Fruit fly (Drosophila melanogaster) whole organism, embryonic: ENCODE measurements around the gene hook.

Source experiments
- Awh ChIP-seq: fragments of 200-800 bp; sonication (Bioruptor generic); IDR thresholded peaks from 2 replicates; pipeline ENCODE4, ENCODE4 v1.3.6; 2022; ENCODE audit warnings: missing biosample characterization, missing genetic modification characterization
- CG10147 ChIP-seq: fragments of 200-800 bp; sonication (Bioruptor generic); optimal IDR thresholded peaks from 2 replicates; lab custom pipeline; 2019; ENCODE audit warnings: missing biosample characterization, mild to moderate bottlenecking, missing genetic modification characterization, moderate library complexity
- CG10321 ChIP-seq: fragments of 200-800 bp; sonication (Bioruptor generic); IDR thresholded peaks from 2 replicates; pipeline ENCODE4 v1.3.6; 2022; ENCODE audit warnings: missing biosample characterization, missing genetic modification characterization
- CG10543 ChIP-seq: fragments of 200-800 bp; sonication (Bioruptor generic); optimal IDR thresholded peaks from 3 replicates; lab custom pipeline; 2017; ENCODE audit warnings: missing biosample characterization, mild to moderate bottlenecking, missing genetic modification characterization, moderate library complexity
- CG10654 ChIP-seq: fragments of 200-800 bp; sonication (Bioruptor generic); optimal IDR thresholded peaks from 2 replicates; lab custom pipeline; 2016; ENCODE audit warnings: missing biosample characterization, missing genetic modification characterization
- CG11085 ChIP-seq: fragments of 200-800 bp; sonication (Bioruptor generic); IDR thresholded peaks from 2 replicates; pipeline ENCODE4 v1.3.6; 2022; ENCODE audit warnings: missing biosample characterization, missing genetic modification characterization
- CG11247 ChIP-seq: fragments of 200-800 bp; sonication (Bioruptor generic); IDR thresholded peaks from 2 replicates; pipeline ENCODE4 v1.3.6; 2022; ENCODE audit warnings: missing biosample characterization, missing genetic modification characterization
- CG11504 ChIP-seq: fragments of 200-800 bp; sonication (Bioruptor generic); optimal IDR thresholded peaks from 3 replicates; lab custom pipeline; 2019; ENCODE audit warnings: missing biosample characterization, mild to moderate bottlenecking, missing genetic modification characterization, moderate library complexity
- CG11696 ChIP-seq: fragments of 200-800 bp; sonication (Bioruptor generic); IDR thresholded peaks from 2 replicates; pipeline ENCODE4 v1.3.6; 2022; ENCODE audit warnings: missing biosample characterization, missing genetic modification characterization
- CG12219 ChIP-seq: fragments of 200-800 bp; sonication (Bioruptor generic); optimal IDR thresholded peaks from 3 replicates; lab custom pipeline; 2018; ENCODE audit warnings: missing biosample characterization, mild to moderate bottlenecking, missing genetic modification characterization
- CG13123 ChIP-seq: fragments of 200-800 bp; sonication (Bioruptor generic); optimal IDR thresholded peaks from 2 replicates; lab custom pipeline; 2016; ENCODE audit warnings: missing biosample characterization, missing genetic modification characterization
- CG2678 ChIP-seq: fragments of 200-800 bp; sonication (Bioruptor generic); optimal IDR thresholded peaks from 3 replicates; lab custom pipeline; 2019; ENCODE audit warnings: missing biosample characterization, mild to moderate bottlenecking, missing genetic modification characterization, moderate library complexity
- CG2875 ChIP-seq: fragments of 200-800 bp; sonication (Bioruptor generic); optimal IDR thresholded peaks from 2 replicates; lab custom pipeline; 2017; ENCODE audit warnings: missing biosample characterization, mild to moderate bottlenecking, missing genetic modification characterization, missing genetic modification reagents
- CG31388 ChIP-seq: fragments of 200-800 bp; sonication (Bioruptor generic); optimal IDR thresholded peaks from 2 replicates; lab custom pipeline; 2016; ENCODE audit warnings: missing biosample characterization, missing genetic modification characterization
- CG32532 ChIP-seq: fragments of 200-800 bp; sonication (Bioruptor generic); IDR thresholded peaks from 2 replicates; pipeline ENCODE4 v1.3.6; 2022; ENCODE audit warnings: missing biosample characterization, missing genetic modification characterization
- CG4424 ChIP-seq: fragments of 200-800 bp; sonication (Bioruptor generic); optimal IDR thresholded peaks from 3 replicates; lab custom pipeline; 2016; ENCODE audit warnings: missing biosample characterization, missing genetic modification characterization
- CG4617 ChIP-seq: fragments of 200-800 bp; sonication (Bioruptor generic); optimal IDR thresholded peaks from 3 replicates; lab custom pipeline; 2016; ENCODE audit warnings: missing biosample characterization, missing genetic modification characterization, borderline replicate concordance
- CG4854 ChIP-seq: fragments of 200-800 bp; sonication (Bioruptor generic); optimal IDR thresholded peaks from 2 replicates; lab custom pipeline; 2016; ENCODE audit warnings: missing biosample characterization, missing genetic modification characterization, inconsistent platforms
- CG5180 ChIP-seq: fragments of 200-800 bp; sonication (Bioruptor generic); optimal IDR thresholded peaks from 3 replicates; lab custom pipeline; 2017; ENCODE audit warnings: missing biosample characterization, missing genetic modification characterization, mild to moderate bottlenecking, moderate library complexity, missing genetic modification reagents
- CG6854 ChIP-seq: fragments of 200-800 bp; sonication (Bioruptor generic); optimal IDR thresholded peaks from 3 replicates; lab custom pipeline; 2017; ENCODE audit warnings: missing biosample characterization, mild to moderate bottlenecking, missing genetic modification characterization
- CG8281 ChIP-seq: fragments of 200-800 bp; sonication (Bioruptor generic); optimal IDR thresholded peaks from 2 replicates; lab custom pipeline; 2018; ENCODE audit warnings: missing biosample characterization, mild to moderate bottlenecking, missing genetic modification characterization, moderate library complexity
- CG8359 ChIP-seq: fragments of 200-800 bp; sonication (Bioruptor generic); optimal IDR thresholded peaks from 2 replicates; lab custom pipeline; 2017; ENCODE audit warnings: missing biosample characterization, mild to moderate bottlenecking, missing genetic modification characterization, borderline replicate concordance
- Drgx ChIP-seq: fragments of 200-800 bp; sonication (Bioruptor generic); IDR thresholded peaks from 2 replicates; pipeline ENCODE4 v1.3.6; 2022; ENCODE audit warnings: missing biosample characterization, missing genetic modification characterization
- Gug ChIP-seq: fragments of 200-800 bp; sonication (Bioruptor generic); IDR thresholded peaks from 4 replicates; pipeline ENCODE4 v1.3.6; 2022; ENCODE audit warnings: missing biosample characterization, missing genetic modification characterization
- Hey ChIP-seq: fragments of 200-800 bp; sonication (Bioruptor generic); optimal IDR thresholded peaks from 3 replicates; lab custom pipeline; 2018; ENCODE audit warnings: missing biosample characterization, mild to moderate bottlenecking, missing genetic modification characterization
- Lhr ChIP-seq: fragments of 200-800 bp; sonication (Bioruptor generic); optimal IDR thresholded peaks from 3 replicates; lab custom pipeline; 2017; ENCODE audit warnings: mild to moderate bottlenecking, missing biosample characterization, missing genetic modification reagents, missing genetic modification characterization
- Med ChIP-seq: fragments of 200-800 bp; sonication (Bioruptor generic); peaks from one replicate; lab custom pipeline; 2016; ENCODE audit warnings: missing biosample characterization, missing genetic modification characterization, mild to moderate bottlenecking, inconsistent platforms, moderate library complexity
- Meics ChIP-seq: fragments of 200-800 bp; sonication (Bioruptor generic); optimal IDR thresholded peaks from 2 replicates; lab custom pipeline; 2017; ENCODE audit warnings: missing biosample characterization, mild to moderate bottlenecking, missing genetic modification characterization
- Sox100B ChIP-seq: fragments of 200-800 bp; sonication (Bioruptor generic); optimal IDR thresholded peaks from 3 replicates; lab custom pipeline; 2018; ENCODE audit warnings: missing biosample characterization, mild to moderate bottlenecking, missing genetic modification characterization
- Xbp1 ChIP-seq: fragments of 200-800 bp; sonication (Bioruptor generic); optimal IDR thresholded peaks from 3 replicates; lab custom pipeline; 2016; ENCODE audit warnings: missing biosample characterization, mild to moderate bottlenecking, missing genetic modification characterization
- ab ChIP-seq: fragments of 200-800 bp; sonication (Bioruptor generic); optimal IDR thresholded peaks from 2 replicates; lab custom pipeline; 2016; ENCODE audit warnings: missing biosample characterization, missing genetic modification characterization
- bigmax ChIP-seq: fragments of 200-800 bp; sonication (Bioruptor generic); optimal IDR thresholded peaks from 2 replicates; lab custom pipeline; 2018; ENCODE audit warnings: missing biosample characterization, mild to moderate bottlenecking, missing genetic modification characterization
- crp ChIP-seq, 2 experiments: fragments of 200-800 bp; sonication (Bioruptor generic); optimal IDR thresholded peaks; 2 replicates in 1 of 2; 3 replicates in 1 of 2; lab custom pipeline; 2017; ENCODE audit warnings: missing biosample characterization in 2 of 2, missing genetic modification characterization in 2 of 2, mild to moderate bottlenecking in 1 of 2, moderate library complexity in 1 of 2
- cwo ChIP-seq: fragments of 200-800 bp; sonication (Bioruptor generic); optimal IDR thresholded peaks from 3 replicates; lab custom pipeline; 2017; ENCODE audit warnings: missing biosample characterization, missing genetic modification characterization, mild to moderate bottlenecking, moderate library complexity, missing genetic modification reagents
- dpn ChIP-seq, 2 experiments: fragments of 200-800 bp; sonication (Bioruptor generic); optimal IDR thresholded peaks; 3 replicates each; lab custom pipeline; 2016; ENCODE audit warnings: missing biosample characterization in 2 of 2, missing genetic modification characterization in 2 of 2
- ems ChIP-seq: fragments of 200-800 bp; sonication (Bioruptor generic); optimal IDR thresholded peaks from 3 replicates; lab custom pipeline; 2016; ENCODE audit warnings: missing biosample characterization, missing genetic modification characterization
- ftz-f1 ChIP-seq: fragments of 200-800 bp; sonication (Bioruptor generic); optimal IDR thresholded peaks from 2 replicates; lab custom pipeline; 2016; ENCODE audit warnings: missing biosample characterization, missing genetic modification characterization
- fu2 ChIP-seq: fragments of 200-800 bp; sonication (Bioruptor generic); optimal IDR thresholded peaks from 2 replicates; lab custom pipeline; 2016; ENCODE audit warnings: missing biosample characterization, missing genetic modification characterization
- grn ChIP-seq: fragments of 200-800 bp; sonication (Bioruptor generic); optimal IDR thresholded peaks from 3 replicates; lab custom pipeline; 2017; ENCODE audit warnings: missing biosample characterization, missing genetic modification characterization
- inv ChIP-seq: fragments of 200-800 bp; sonication (Bioruptor generic); IDR thresholded peaks from 2 replicates; pipeline ENCODE4 v1.3.6; 2022; ENCODE audit warnings: missing biosample characterization, missing genetic modification characterization; ENCODE audit not compliant: partially characterized antibody
- kay ChIP-seq: fragments of 200-800 bp; sonication (Bioruptor generic); optimal IDR thresholded peaks from 2 replicates; lab custom pipeline; 2016; ENCODE audit warnings: missing biosample characterization, missing genetic modification characterization
- ken ChIP-seq: fragments of 200-800 bp; sonication (Bioruptor generic); IDR thresholded peaks from 3 replicates; pipeline ENCODE4 v1.3.6; 2022; ENCODE audit warnings: missing biosample characterization, missing genetic modification characterization
- lbe ChIP-seq: fragments of 200-800 bp; sonication (Bioruptor generic); optimal IDR thresholded peaks from 2 replicates; lab custom pipeline; 2016; ENCODE audit warnings: missing biosample characterization, mild to moderate bottlenecking, missing genetic modification characterization
- luna ChIP-seq: fragments of 200-800 bp; sonication (Bioruptor generic); optimal IDR thresholded peaks from 2 replicates; lab custom pipeline; 2016; ENCODE audit warnings: missing biosample characterization, missing genetic modification characterization
- onecut ChIP-seq: fragments of 200-800 bp; sonication (Bioruptor generic); IDR thresholded peaks from 2 replicates; pipeline ENCODE4 v1.3.6; 2022; ENCODE audit warnings: missing biosample characterization, missing genetic modification characterization
- p53 ChIP-seq: fragments of 200-800 bp; sonication (Bioruptor generic); optimal IDR thresholded peaks from 2 replicates; lab custom pipeline; 2016; ENCODE audit warnings: missing biosample characterization, missing genetic modification characterization
- rib ChIP-seq: fragments of 200-800 bp; sonication (Bioruptor generic); IDR thresholded peaks from 2 replicates; pipeline ENCODE4 v1.3.6; 2022; ENCODE audit warnings: missing biosample characterization, missing genetic modification characterization
- row ChIP-seq: fragments of 200-800 bp; sonication (Bioruptor generic); IDR thresholded peaks from 3 replicates; pipeline ENCODE4 v1.3.6; 2022; ENCODE audit warnings: missing biosample characterization, missing genetic modification characterization
- tin ChIP-seq: fragments of 200-800 bp; sonication (Bioruptor generic); optimal IDR thresholded peaks from 3 replicates; lab custom pipeline; 2016; ENCODE audit warnings: missing biosample characterization, missing genetic modification characterization
- tna ChIP-seq: fragments of 200-800 bp; sonication (Bioruptor generic); IDR thresholded peaks from 2 replicates; pipeline ENCODE4 v1.3.6; 2022; ENCODE audit warnings: missing biosample characterization, missing genetic modification characterization; ENCODE audit not compliant: partially characterized antibody
- tup ChIP-seq: fragments of 200-800 bp; sonication (Bioruptor generic); optimal IDR thresholded peaks from 2 replicates; lab custom pipeline; 2016; ENCODE audit warnings: missing biosample characterization, mild to moderate bottlenecking, missing genetic modification characterization, moderate library complexity

The hook gene

DNA sequence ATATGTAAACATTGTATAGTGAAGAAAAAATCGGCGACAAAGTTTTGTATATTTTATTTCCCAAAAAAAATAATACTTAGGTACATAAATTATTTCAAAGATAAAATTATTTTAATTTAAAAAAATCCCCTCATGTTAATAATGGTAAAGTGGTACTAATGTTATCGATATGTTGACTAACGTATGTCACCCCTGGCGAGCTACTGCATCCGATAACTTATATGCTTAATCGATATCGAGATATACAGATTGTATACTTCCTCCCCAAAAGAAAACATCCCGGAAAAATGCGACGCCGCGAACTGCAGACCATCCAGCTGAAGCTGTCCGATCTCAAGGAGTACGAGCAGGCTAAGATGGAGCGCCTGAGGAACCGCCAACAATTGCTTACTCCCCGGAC, 31.4 kb upstream of the hook start, which contains the start of gene CG17343 (continued):
- no peak for TF ChIP-seq ken
- TF ChIP-seq CG8359: no peak
- TF ChIP-seq p53 (GFP tag; lab: Kevin White, UChicago): no peak
- TF ChIP-seq inv (GFP tag; lab: Robert Waterston, UW): peak; percentile 81
- TF ChIP-seq rib: no peak
- TF ChIP-seq CG31388: no peak
- no peak for TF ChIP-seq Awh
- no peak for TF ChIP-seq tin
- no peak for TF ChIP-seq CG2875 (GFP tag; lab: Kevin White, UChicago)
- TF ChIP-seq Lhr: no peak
- TF ChIP-seq Med (GFP tag; lab: Kevin White, UChicago): peak; percentile 40
- no peak for TF ChIP-seq Xbp1 (GFP tag; lab: Kevin White, UChicago)
- TF ChIP-seq CG32532 (GFP tag; lab: Robert Waterston, UW): no peak
- no peak for TF ChIP-seq CG13123 (GFP tag; lab: Kevin White, UChicago)
- TF ChIP-seq Gug (GFP tag; lab: Robert Waterston, UW): no peak
- no peak for TF ChIP-seq tup (GFP tag; lab: Kevin White, UChicago)
- TF ChIP-seq CG2678 (tag; lab: Kevin White, UChicago): no peak
- no peak for TF ChIP-seq ftz-f1 (GFP tag; lab: Kevin White, UChicago)
- TF ChIP-seq CG11504 (tag; lab: Kevin White, UChicago): peak; percentile 67
- no peak for TF ChIP-seq Drgx (GFP tag; lab: Robert Waterston, UW)
- TF ChIP-seq CG10147 (GFP tag; lab: Kevin White, UChicago): no peak
- TF ChIP-seq ab (GFP tag; lab: Kevin White, UChicago): no peak
- no peak for TF ChIP-seq CG4424 (GFP tag; lab: Kevin White, UChicago)
- no peak for TF ChIP-seq kay
- peak; percentile 54 for TF ChIP-seq grn (GFP tag; lab: Kevin White, UChicago)
- TF ChIP-seq ems (GFP tag; lab: Kevin White, UChicago): no peak
- TF ChIP-seq CG11247 (GFP tag; lab: Robert Waterston, UW): no peak
- TF ChIP-seq lbe: no peak
- no peak for TF ChIP-seq cwo (GFP tag; lab: Kevin White, UChicago)
- no peak for TF ChIP-seq CG11085 (GFP tag; lab: Robert Waterston, UW)
- no peak for TF ChIP-seq fu2 (GFP tag; lab: Kevin White, UChicago)
- no peak for TF ChIP-seq CG5180
- no peak for TF ChIP-seq dpn (GFP tag; optimal IDR thresholded peaks at IDR 0.05; lab: Kevin White, UChicago)
- TF ChIP-seq CG10543 (GFP tag; lab: Kevin White, UChicago): no peak
- TF ChIP-seq CG4854 (GFP tag; lab: Kevin White, UChicago): no peak
- TF ChIP-seq luna (GFP tag; lab: Kevin White, UChicago): no peak
- no peak for TF ChIP-seq Meics (GFP tag; lab: Kevin White, UChicago)
- no peak for TF ChIP-seq Hey (tag; lab: Kevin White, UChicago)
- peak in 1 of 2 experiments; percentile 7 for TF ChIP-seq crp (GFP tag; optimal IDR thresholded peaks at IDR 0.05; lab: Kevin White, UChicago)
- TF ChIP-seq CG10321: no peak
- TF ChIP-seq Sox100B (GFP tag; lab: Kevin White, UChicago): no peak
- TF ChIP-seq CG8281 (tag; lab: Kevin White, UChicago): no peak
- TF ChIP-seq tna (GFP tag; lab: Robert Waterston, UW): peak; percentile 98
- TF ChIP-seq CG11696 (GFP tag; lab: Robert Waterston, UW): no peak
- TF ChIP-seq row: peak; percentile 46; the same call in 2 of the 3 replicates
- no peak for TF ChIP-seq CG6854 (GFP tag; lab: Kevin White, UChicago)
- no peak for TF ChIP-seq bigmax (GFP tag; lab: Kevin White, UChicago)
- no peak for TF ChIP-seq CG12219 (GFP tag; lab: Kevin White, UChicago)
- TF ChIP-seq CG10654: no peak
- TF ChIP-seq CG4617: peak; percentile 41
- peak; percentile 21; the same call in 1 of the 2 replicates for TF ChIP-seq onecut (GFP tag; lab: Robert Waterston, UW)
